Worm (Caenorhabditis elegans): ENCODE data around the gene C35D10.17.

DNA sequence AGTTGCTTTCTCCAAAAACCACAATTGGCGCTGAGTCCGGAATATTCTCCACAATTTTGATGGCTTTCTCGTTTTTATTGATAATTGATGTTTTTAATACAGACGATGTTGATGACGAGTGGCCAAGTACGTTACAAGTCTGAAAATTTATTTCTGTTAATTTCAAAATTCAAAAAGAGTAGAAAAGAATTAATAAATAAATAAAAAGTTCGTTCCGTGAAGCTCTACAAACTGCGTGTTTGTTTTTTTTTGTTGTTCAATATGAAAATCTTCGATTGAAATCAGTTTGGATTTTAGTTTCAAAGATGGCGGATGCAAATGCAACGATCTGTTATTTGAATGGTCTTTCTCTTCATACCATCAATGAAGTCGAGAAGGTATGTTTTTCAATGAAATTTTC lies 44.1 kb downstream of the C35D10.17 start, which contains the start of gene F26F4.2:
- TF ChIP-seq nhr-84 (tag; optimal IDR thresholded peaks at IDR 0.05) (no peak), unc-62 (GFP tag; optimal IDR thresholded peaks at IDR 0.05) (no peak), xbp-1 (tag; optimal IDR thresholded peaks at IDR 0.05) (no peak), nhr-237 (tag; optimal IDR thresholded peaks at IDR 0.05) (no peak), nhr-11 (tag; optimal IDR thresholded peaks at IDR 0.05) (no peak), lin-13 (GFP tag; optimal IDR thresholded peaks at IDR 0.05) (no peak), nhr-12 (tag; optimal IDR thresholded peaks at IDR 0.05) (no peak)

All from whole organism, L1 larva.